Fruit fly (Drosophila melanogaster) whole organism, embryonic: ENCODE data around the gene CG15923.

ENCODE experiments used
- Adf1 ChIP-seq: fragments of 200-800 bp; sonication (Bioruptor generic); IDR thresholded peaks from 2 replicates; pipeline ENCODE4 v1.3.6; 2022; ENCODE audit warnings: missing biosample characterization, missing genetic modification characterization
- Atf-2 ChIP-seq: fragments of 200-800 bp; sonication (Bioruptor generic); optimal IDR thresholded peaks from 2 replicates; lab custom pipeline; 2016; ENCODE audit warnings: missing biosample characterization, missing genetic modification characterization
- Blimp-1 ChIP-seq: fragments of 200-800 bp; sonication (Bioruptor generic); optimal IDR thresholded peaks from 3 replicates; lab custom pipeline; 2018; ENCODE audit warnings: missing biosample characterization, missing genetic modification characterization, mild to moderate bottlenecking, moderate library complexity, missing genetic modification reagents
- CG10321 ChIP-seq: fragments of 200-800 bp; sonication (Bioruptor generic); IDR thresholded peaks from 2 replicates; pipeline ENCODE4 v1.3.6; 2022; ENCODE audit warnings: missing biosample characterization, missing genetic modification characterization
- CG10565 ChIP-seq: fragments of 200-800 bp; sonication (Bioruptor generic); optimal IDR thresholded peaks from 3 replicates; lab custom pipeline; 2016; ENCODE audit warnings: missing biosample characterization, mild to moderate bottlenecking, missing genetic modification characterization
- CG10959 ChIP-seq: fragments of 200-800 bp; sonication (Bioruptor generic); IDR thresholded peaks from 2 replicates; pipeline ENCODE4 v1.3.6; 2022; ENCODE audit warnings: missing biosample characterization, missing genetic modification characterization
- CG12071 ChIP-seq: fragments of 200-800 bp; sonication (Bioruptor generic); optimal IDR thresholded peaks from 3 replicates; lab custom pipeline; 2018; ENCODE audit warnings: missing biosample characterization, mild to moderate bottlenecking, missing genetic modification characterization
- CG12155 ChIP-seq: fragments of 200-800 bp; sonication (Bioruptor generic); optimal IDR thresholded peaks from 3 replicates; lab custom pipeline; 2016; ENCODE audit warnings: missing biosample characterization, missing genetic modification characterization
- CG12391 ChIP-seq: fragments of 200-800 bp; sonication (Bioruptor generic); optimal IDR thresholded peaks from 3 replicates; lab custom pipeline; 2018; ENCODE audit warnings: missing biosample characterization, mild to moderate bottlenecking, missing genetic modification characterization, moderate library complexity
- CG15269 ChIP-seq: fragments of 200-800 bp; sonication (Bioruptor generic); optimal IDR thresholded peaks from 2 replicates; lab custom pipeline; 2018; ENCODE audit warnings: missing biosample characterization, mild to moderate bottlenecking, missing genetic modification characterization, moderate library complexity
- CG1602 ChIP-seq: fragments of 200-800 bp; sonication (Bioruptor generic); optimal IDR thresholded peaks from 3 replicates; lab custom pipeline; 2016; ENCODE audit warnings: missing biosample characterization, missing genetic modification characterization
- CG16815 ChIP-seq: fragments of 200-800 bp; sonication (Bioruptor generic); optimal IDR thresholded peaks from 3 replicates; lab custom pipeline; 2017; ENCODE audit warnings: missing biosample characterization, mild to moderate bottlenecking, missing genetic modification characterization
- CG17186 ChIP-seq: fragments of 200-800 bp; sonication (Bioruptor generic); optimal IDR thresholded peaks from 3 replicates; lab custom pipeline; 2017; ENCODE audit warnings: missing biosample characterization, missing genetic modification reagents, missing genetic modification characterization
- CG31441 ChIP-seq: fragments of 200-800 bp; sonication (Bioruptor generic); IDR thresholded peaks from 2 replicates; pipeline ENCODE4 v1.3.6; 2022; ENCODE audit warnings: missing biosample characterization, missing genetic modification characterization
- CG6765 ChIP-seq: fragments of 200-800 bp; sonication (Bioruptor generic); optimal IDR thresholded peaks from 3 replicates; lab custom pipeline; 2017; ENCODE audit warnings: missing biosample characterization, mild to moderate bottlenecking, missing genetic modification characterization
- CG7839 ChIP-seq: fragments of 200-800 bp; sonication (Bioruptor generic); optimal IDR thresholded peaks from 3 replicates; lab custom pipeline; 2018; ENCODE audit warnings: missing biosample characterization, mild to moderate bottlenecking, missing genetic modification characterization, moderate library complexity
- CG8290 ChIP-seq, 3 experiments: fragments of 200-800 bp; sonication (Bioruptor generic); optimal IDR thresholded peaks; 2 replicates each; lab custom pipeline; 2016 to 2019; ENCODE audit warnings: missing biosample characterization in 3 of 3, missing genetic modification characterization in 3 of 3, mild to moderate bottlenecking in 2 of 3, moderate library complexity in 1 of 3
- Chrac-16 ChIP-seq: fragments of 200-800 bp; sonication (Bioruptor generic); optimal IDR thresholded peaks from 3 replicates; lab custom pipeline; 2016; ENCODE audit warnings: missing biosample characterization, missing genetic modification characterization
- Drgx ChIP-seq: fragments of 200-800 bp; sonication (Bioruptor generic); IDR thresholded peaks from 2 replicates; pipeline ENCODE4 v1.3.6; 2022; ENCODE audit warnings: missing biosample characterization, missing genetic modification characterization
- E2f2 ChIP-seq: fragments of 200-800 bp; sonication (Bioruptor generic); IDR thresholded peaks from 2 replicates; pipeline ENCODE4 v1.3.6; 2022; ENCODE audit warnings: missing biosample characterization, missing genetic modification characterization
- Ets97D ChIP-seq: fragments of 200-800 bp; sonication (Bioruptor generic); optimal IDR thresholded peaks from 3 replicates; lab custom pipeline; 2016; ENCODE audit warnings: missing biosample characterization, missing genetic modification characterization
- Fer2 ChIP-seq: fragments of 200-800 bp; sonication (Bioruptor generic); optimal IDR thresholded peaks from 2 replicates; lab custom pipeline; 2018; ENCODE audit warnings: missing biosample characterization, mild to moderate bottlenecking, missing genetic modification characterization, moderate library complexity
- HLH4C ChIP-seq: fragments of 200-800 bp; sonication (Bioruptor generic); IDR thresholded peaks from 3 replicates; pipeline ENCODE4 v1.3.6; 2022; ENCODE audit warnings: missing biosample characterization, missing genetic modification characterization; ENCODE audit not compliant: partially characterized antibody
- Hr78 ChIP-seq, 2 experiments: fragments of 200-800 bp in 1 of 2; fragments of >200 bp in 1 of 2; sonication (Bioruptor generic) in 1 of 2; optimal IDR thresholded peaks; 2 replicates each; lab custom pipeline; 2017 to 2019; ENCODE audit warnings: missing biosample characterization in 2 of 2, missing genetic modification characterization in 2 of 2, mild to moderate bottlenecking in 1 of 2, moderate library complexity in 1 of 2
- Max ChIP-seq: fragments of 200-800 bp; sonication (Bioruptor generic); optimal IDR thresholded peaks from 2 replicates; lab custom pipeline; 2016; ENCODE audit warnings: missing biosample characterization, mild to moderate bottlenecking, missing genetic modification characterization
- NC2α ChIP-seq: fragments of 200-800 bp; sonication (Bioruptor generic); optimal IDR thresholded peaks from 2 replicates; lab custom pipeline; 2016; ENCODE audit warnings: missing biosample characterization, missing genetic modification characterization
- Nf-YA ChIP-seq: fragments of 200-800 bp; sonication (Bioruptor generic); IDR thresholded peaks from 2 replicates; pipeline ENCODE4 v1.3.6; 2022; ENCODE audit warnings: missing biosample characterization, missing genetic modification characterization
- Oli ChIP-seq: fragments of 200-800 bp; sonication (Bioruptor generic); optimal IDR thresholded peaks from 2 replicates; lab custom pipeline; 2018; ENCODE audit warnings: missing biosample characterization, mild to moderate bottlenecking, missing genetic modification characterization, moderate library complexity
- Ptx1 ChIP-seq: fragments of 200-800 bp; sonication (Bioruptor generic); IDR thresholded peaks from 2 replicates; pipeline ENCODE4 v1.3.6; 2022; ENCODE audit warnings: missing biosample characterization, missing genetic modification characterization
- Rfx ChIP-seq: fragments of 200-800 bp; sonication (Bioruptor generic); IDR thresholded peaks from 2 replicates; pipeline ENCODE4 v1.3.6; 2022; ENCODE audit warnings: missing biosample characterization, missing genetic modification characterization
- Side ChIP-seq: fragments of 200-800 bp; sonication (Bioruptor generic); optimal IDR thresholded peaks from 2 replicates; lab custom pipeline; 2016; ENCODE audit warnings: missing biosample characterization, missing genetic modification characterization
- Sox102F ChIP-seq: fragments of 200-800 bp; sonication (Bioruptor generic); optimal IDR thresholded peaks from 2 replicates; lab custom pipeline; 2018; ENCODE audit warnings: missing biosample characterization, mild to moderate bottlenecking, missing genetic modification characterization, moderate library complexity
- Usf ChIP-seq: fragments of 200-800 bp; sonication (Bioruptor generic); optimal IDR thresholded peaks from 2 replicates; lab custom pipeline; 2017; ENCODE audit warnings: missing genotype, missing biosample characterization, missing genetic modification characterization
- br ChIP-seq: fragments of >200 bp; optimal IDR thresholded peaks from 2 replicates; lab custom pipeline; 2017
- bsh ChIP-seq, 2 experiments: fragments of 200-800 bp; sonication (Bioruptor generic); optimal IDR thresholded peaks; 2 replicates each; lab custom pipeline; 2017 to 2018; ENCODE audit warnings: mild to moderate bottlenecking in 2 of 2, missing biosample characterization in 2 of 2, missing genetic modification characterization in 2 of 2, moderate library complexity in 1 of 2
- caup ChIP-seq: fragments of 200-800 bp; sonication (Bioruptor generic); optimal IDR thresholded peaks from 3 replicates; lab custom pipeline; 2017; ENCODE audit warnings: missing biosample characterization, mild to moderate bottlenecking, missing genetic modification characterization, moderate library complexity; ENCODE audit not compliant: severe bottlenecking
- dysf ChIP-seq: fragments of 200-800 bp; sonication (Bioruptor generic); IDR thresholded peaks from 3 replicates; pipeline ENCODE4 v1.3.6; 2022; ENCODE audit warnings: missing biosample characterization, missing genetic modification characterization
- eve ChIP-seq, 2 experiments: fragments of >200 bp; optimal IDR thresholded peaks; 2 replicates each; lab custom pipeline; 2017; ENCODE audit warnings: missing biosample characterization in 2 of 2, missing genetic modification characterization in 2 of 2
- fd64A ChIP-seq: fragments of 200-800 bp; sonication (Bioruptor generic); optimal IDR thresholded peaks from 3 replicates; lab custom pipeline; 2018; ENCODE audit warnings: missing biosample characterization, mild to moderate bottlenecking, missing genetic modification characterization
- fru ChIP-seq: fragments of >200 bp; optimal IDR thresholded peaks from 2 replicates; lab custom pipeline; 2017
- fu2 ChIP-seq: fragments of 200-800 bp; sonication (Bioruptor generic); optimal IDR thresholded peaks from 2 replicates; lab custom pipeline; 2016; ENCODE audit warnings: missing biosample characterization, missing genetic modification characterization
- lov ChIP-seq, 2 experiments: fragments of 200-800 bp in 1 of 2; fragments of >200 bp in 1 of 2; sonication (Bioruptor generic) in 1 of 2; IDR thresholded peaks in 1 of 2; optimal IDR thresholded peaks in 1 of 2; 2 replicates in 1 of 2; 3 replicates in 1 of 2; pipeline versions ENCODE4 v1.3.6 to Lab custom; 2017 to 2022; ENCODE audit warnings: missing biosample characterization in 1 of 2, missing genetic modification characterization in 1 of 2
- luna ChIP-seq: fragments of 200-800 bp; sonication (Bioruptor generic); optimal IDR thresholded peaks from 2 replicates; lab custom pipeline; 2016; ENCODE audit warnings: missing biosample characterization, missing genetic modification characterization
- otp ChIP-seq: fragments of 200-800 bp; sonication (Bioruptor generic); IDR thresholded peaks from 3 replicates; pipeline ENCODE4, ENCODE4 v1.3.6; 2022; ENCODE audit warnings: missing biosample characterization, missing genetic modification characterization
- pita ChIP-seq: fragments of 200-800 bp; sonication (Bioruptor generic); optimal IDR thresholded peaks from 2 replicates; lab custom pipeline; 2017; ENCODE audit warnings: missing biosample characterization, mild to moderate bottlenecking, missing genetic modification characterization
- repo ChIP-seq: fragments of 200-800 bp; sonication (Bioruptor generic); optimal IDR thresholded peaks from 2 replicates; lab custom pipeline; 2016; ENCODE audit warnings: missing biosample characterization, missing genetic modification characterization
- trh ChIP-seq: fragments of 200-800 bp; sonication (Bioruptor generic); optimal IDR thresholded peaks from 2 replicates; lab custom pipeline; 2016; ENCODE audit warnings: missing biosample characterization, missing genetic modification characterization
- tx ChIP-seq: fragments of 200-800 bp; sonication (Bioruptor generic); optimal IDR thresholded peaks from 2 replicates; lab custom pipeline; 2016; ENCODE audit warnings: missing biosample characterization, missing genetic modification characterization

Gene CG15923

dm6 chr3R:20587630-20588479 is 28.8 kb downstream of the CG15923 start, which contains the start of gene Septin2 (continued):
- peak; percentile 19 for TF ChIP-seq trh (GFP tag; lab: Kevin White, UChicago)
- no peak for TF ChIP-seq br
- peak; percentile 49 for TF ChIP-seq Atf-2 (GFP tag; lab: Kevin White, UChicago)
- TF ChIP-seq NC2α = peak; percentile 46
- TF ChIP-seq Blimp-1 (GFP tag; lab: Kevin White, UChicago) = peak; percentile 79
- peak; percentile 76 for TF ChIP-seq CG12391 (tag; lab: Kevin White, UChicago)
- TF ChIP-seq Hr78 (GFP tag; optimal IDR thresholded peaks at IDR 0.05; lab: Kevin White, UChicago) = peak in 1 of 2 experiments; percentile 62
- peak; percentile 71 for TF ChIP-seq Chrac-16 (GFP tag; lab: Kevin White, UChicago)
- TF ChIP-seq eve (GFP tag; optimal IDR thresholded peaks at IDR 0.05; lab: Kevin White, UChicago) = no peak
- peak; percentile 66 for TF ChIP-seq Ptx1 (GFP tag; lab: Robert Waterston, UW)
- no peak for TF ChIP-seq HLH4C (GFP tag; lab: Robert Waterston, UW)
- TF ChIP-seq fru (lab: Kevin White, UChicago) = no peak
- no peak for TF ChIP-seq luna (GFP tag; lab: Kevin White, UChicago)
- TF ChIP-seq Oli (tag; lab: Kevin White, UChicago) = peak; percentile 86
- TF ChIP-seq Drgx (GFP tag; lab: Robert Waterston, UW) = peak; percentile 80
- peak; percentile 77 for TF ChIP-seq dysf (GFP tag; lab: Robert Waterston, UW)
- TF ChIP-seq Ets97D (GFP tag; lab: Kevin White, UChicago) = peak; percentile 26
- TF ChIP-seq pita (GFP tag; lab: Kevin White, UChicago) = no peak
- no peak for TF ChIP-seq lov (optimal IDR thresholded peaks at IDR 0.05; lab: Kevin White, UChicago)
- TF ChIP-seq lov (GFP tag; IDR thresholded peaks at IDR 0.05; lab: Robert Waterston, UW) = 0 out of 3 replicates have a peak, but pooled peaks have one; percentile 21
- peak; percentile 54 for TF ChIP-seq repo (GFP tag; lab: Kevin White, UChicago)
- 0 out of 2 replicates have a peak, but pooled peaks have one; percentile 51 for TF ChIP-seq CG10959 (GFP tag; lab: Robert Waterston, UW)
- TF ChIP-seq CG31441 (GFP tag; lab: Robert Waterston, UW) = peak; percentile 72
- peak; percentile 82 for TF ChIP-seq Sox102F
- TF ChIP-seq Max = peak; percentile 81
- TF ChIP-seq fu2 (GFP tag; lab: Kevin White, UChicago) = peak; percentile 6
- peak; percentile 29; the same call in 1 of the 2 replicates for TF ChIP-seq Rfx (GFP tag; lab: Robert Waterston, UW)
- TF ChIP-seq CG8290 (GFP tag; optimal IDR thresholded peaks at IDR 0.05; lab: Kevin White, UChicago) = peak; percentile 37
- peak in 1 of 2 experiments; percentile 61 for TF ChIP-seq CG8290 (tag; optimal IDR thresholded peaks at IDR 0.05; lab: Kevin White, UChicago)
- TF ChIP-seq CG12071 (GFP tag; lab: Kevin White, UChicago) = peak; percentile 77
- TF ChIP-seq Nf-YA (GFP tag; lab: Robert Waterston, UW) = peak; percentile 59; the same call in 1 of the 2 replicates
- TF ChIP-seq caup (GFP tag; lab: Kevin White, UChicago) = peak; percentile 68
- TF ChIP-seq CG7839 (tag; lab: Kevin White, UChicago) = peak; percentile 82
- peak; percentile 47; the same call in 1 of the 2 replicates for TF ChIP-seq CG10321 (GFP tag; lab: Robert Waterston, UW)
- TF ChIP-seq Adf1 (GFP tag; lab: Robert Waterston, UW) = no peak
- TF ChIP-seq Usf (GFP tag; lab: Kevin White, UChicago) = no peak
- no peak; the same call in 2 of the 3 replicates for TF ChIP-seq otp (GFP tag; lab: Robert Waterston, UW)
- TF ChIP-seq CG16815 (GFP tag; lab: Kevin White, UChicago) = peak; percentile 55
- peak; percentile 73 for TF ChIP-seq CG1602 (GFP tag; lab: Kevin White, UChicago)
- TF ChIP-seq CG17186 (GFP tag; lab: Kevin White, UChicago) = no peak
- TF ChIP-seq CG12155 (GFP tag; lab: Kevin White, UChicago) = peak; percentile 40
- TF ChIP-seq CG10565 = peak; percentile 34
- peak; percentile 47 for TF ChIP-seq tx (GFP tag; lab: Kevin White, UChicago)
- TF ChIP-seq Fer2 = no peak
- peak; percentile 66 for TF ChIP-seq fd64A (GFP tag; lab: Kevin White, UChicago)
- TF ChIP-seq CG15269 (tag; lab: Kevin White, UChicago) = peak; percentile 77
- TF ChIP-seq Side (GFP tag; lab: Kevin White, UChicago) = peak; percentile 58
- TF ChIP-seq bsh (GFP tag; optimal IDR thresholded peaks at IDR 0.05; lab: Kevin White, UChicago) = peak; percentile 79
- TF ChIP-seq E2f2 = peak; percentile 37; the same call in 1 of the 2 replicates
- no peak for TF ChIP-seq CG6765 (GFP tag; lab: Kevin White, UChicago)
